Fruit fly (Drosophila melanogaster) whole organism, embryonic: ENCODE results near the gene CG42671.

Experiments
- Antp ChIP-seq: fragments of 200-800 bp; sonication (Bioruptor generic); optimal IDR thresholded peaks from 3 replicates; lab custom pipeline; 2016; ENCODE audit warnings: missing biosample characterization, missing genetic modification characterization
- BEAF-32 ChIP-seq: fragments of 200-800 bp; sonication (Bioruptor generic); optimal IDR thresholded peaks from 3 replicates; lab custom pipeline; 2017; ENCODE audit warnings: missing biosample characterization, missing genetic modification characterization, mild to moderate bottlenecking, moderate library complexity, missing genetic modification reagents
- CG10209 ChIP-seq: fragments of 200-800 bp; sonication (Bioruptor generic); optimal IDR thresholded peaks from 3 replicates; lab custom pipeline; 2017; ENCODE audit warnings: missing biosample characterization, mild to moderate bottlenecking, missing genetic modification characterization, missing genetic modification reagents
- CG10321 ChIP-seq: fragments of 200-800 bp; sonication (Bioruptor generic); IDR thresholded peaks from 2 replicates; pipeline ENCODE4 v1.3.6; 2022; ENCODE audit warnings: missing biosample characterization, missing genetic modification characterization
- CG11560 ChIP-seq: fragments of 200-800 bp; sonication (Bioruptor generic); IDR thresholded peaks from 3 replicates; pipeline ENCODE4 v1.3.6; 2022; ENCODE audit warnings: missing biosample characterization, missing genetic modification characterization
- CG12659 ChIP-seq: fragments of 200-800 bp; sonication (Bioruptor generic); optimal IDR thresholded peaks from 3 replicates; lab custom pipeline; 2017; ENCODE audit warnings: mild to moderate bottlenecking, missing biosample characterization, missing genetic modification reagents, missing genetic modification characterization
- CG13123 ChIP-seq: fragments of 200-800 bp; sonication (Bioruptor generic); optimal IDR thresholded peaks from 2 replicates; lab custom pipeline; 2016; ENCODE audit warnings: missing biosample characterization, missing genetic modification characterization
- CG13624 ChIP-seq: fragments of 200-800 bp; sonication (Bioruptor generic); optimal IDR thresholded peaks from 2 replicates; lab custom pipeline; 2016; ENCODE audit warnings: missing biosample characterization, missing genetic modification characterization
- CG14014 ChIP-seq: fragments of 200-800 bp; sonication (Bioruptor generic); IDR thresholded peaks from 2 replicates; pipeline ENCODE4 v1.3.6; 2022; ENCODE audit warnings: missing biosample characterization, missing genetic modification characterization
- CG1602 ChIP-seq: fragments of 200-800 bp; sonication (Bioruptor generic); optimal IDR thresholded peaks from 3 replicates; lab custom pipeline; 2016; ENCODE audit warnings: missing biosample characterization, missing genetic modification characterization
- CG17612 ChIP-seq: fragments of 200-800 bp; sonication (Bioruptor generic); IDR thresholded peaks from 2 replicates; pipeline ENCODE4 v1.3.6; 2022; ENCODE audit warnings: missing biosample characterization, missing genetic modification characterization
- CG2120 ChIP-seq: fragments of 200-800 bp; sonication (Bioruptor generic); optimal IDR thresholded peaks from 3 replicates; lab custom pipeline; 2016; ENCODE audit warnings: missing biosample characterization, missing genetic modification characterization
- CG2889 ChIP-seq: fragments of 200-800 bp; sonication (Bioruptor generic); IDR thresholded peaks from 3 replicates; pipeline ENCODE4 v1.3.6; 2022; ENCODE audit warnings: missing biosample characterization, missing genetic modification characterization
- CG31441 ChIP-seq: fragments of 200-800 bp; sonication (Bioruptor generic); IDR thresholded peaks from 2 replicates; pipeline ENCODE4 v1.3.6; 2022; ENCODE audit warnings: missing biosample characterization, missing genetic modification characterization
- CG4328 ChIP-seq: fragments of 200-800 bp; sonication (Bioruptor generic); optimal IDR thresholded peaks from 3 replicates; lab custom pipeline; 2017; ENCODE audit warnings: missing biosample characterization, missing genetic modification reagents, missing genetic modification characterization
- CG4854 ChIP-seq: fragments of 200-800 bp; sonication (Bioruptor generic); optimal IDR thresholded peaks from 2 replicates; lab custom pipeline; 2016; ENCODE audit warnings: missing biosample characterization, missing genetic modification characterization, inconsistent platforms
- CG5245 ChIP-seq: fragments of 200-800 bp; sonication (Bioruptor generic); optimal IDR thresholded peaks from 3 replicates; lab custom pipeline; 2016; ENCODE audit warnings: missing biosample characterization, missing genetic modification characterization
- Fer3 ChIP-seq: fragments of 200-800 bp; sonication (Bioruptor generic); optimal IDR thresholded peaks from 2 replicates; lab custom pipeline; 2018; ENCODE audit warnings: missing biosample characterization, mild to moderate bottlenecking, missing genetic modification characterization, moderate library complexity
- Hr78 ChIP-seq, 2 experiments: fragments of 200-800 bp in 1 of 2; fragments of >200 bp in 1 of 2; sonication (Bioruptor generic) in 1 of 2; optimal IDR thresholded peaks; 2 replicates each; lab custom pipeline; 2017 to 2019; ENCODE audit warnings: missing biosample characterization in 2 of 2, missing genetic modification characterization in 2 of 2, mild to moderate bottlenecking in 1 of 2, moderate library complexity in 1 of 2
- Max ChIP-seq: fragments of 200-800 bp; sonication (Bioruptor generic); optimal IDR thresholded peaks from 2 replicates; lab custom pipeline; 2016; ENCODE audit warnings: missing biosample characterization, mild to moderate bottlenecking, missing genetic modification characterization
- Nf-YA ChIP-seq: fragments of 200-800 bp; sonication (Bioruptor generic); IDR thresholded peaks from 2 replicates; pipeline ENCODE4 v1.3.6; 2022; ENCODE audit warnings: missing biosample characterization, missing genetic modification characterization
- Nf-YC ChIP-seq: fragments of 200-800 bp; optimal IDR thresholded peaks from 3 replicates; lab custom pipeline; 2019; ENCODE audit warnings: missing biosample characterization, mild to moderate bottlenecking, missing genetic modification characterization, moderate library complexity
- NfI ChIP-seq: fragments of 200-800 bp; sonication (Bioruptor generic); optimal IDR thresholded peaks from 3 replicates; lab custom pipeline; 2018; ENCODE audit warnings: missing biosample characterization, mild to moderate bottlenecking, missing genetic modification characterization, moderate library complexity
- Ravus ChIP-seq: fragments of 200-800 bp; sonication (Bioruptor generic); IDR thresholded peaks from 2 replicates; pipeline ENCODE4 v1.3.6; 2022; ENCODE audit warnings: missing biosample characterization, missing genetic modification characterization
- Sin3A ChIP-seq: fragments of >200 bp; optimal IDR thresholded peaks from 2 replicates; lab custom pipeline; 2018
- az2 ChIP-seq: fragments of 200-800 bp; sonication (Bioruptor generic); optimal IDR thresholded peaks from 3 replicates; lab custom pipeline; 2016; ENCODE audit warnings: missing biosample characterization, missing genetic modification characterization
- bab2 ChIP-seq: fragments of 200-800 bp; sonication (Bioruptor generic); optimal IDR thresholded peaks from 2 replicates; lab custom pipeline; 2016; ENCODE audit warnings: missing biosample characterization, missing genetic modification characterization
- cg ChIP-seq: fragments of 200-800 bp; sonication (Bioruptor generic); optimal IDR thresholded peaks from 3 replicates; lab custom pipeline; 2019; ENCODE audit warnings: missing biosample characterization, mild to moderate bottlenecking, missing genetic modification characterization, moderate library complexity
- chif ChIP-seq, 2 experiments: fragments of 200-800 bp; sonication (Bioruptor generic); optimal IDR thresholded peaks; 3 replicates each; lab custom pipeline; 2016; ENCODE audit warnings: missing biosample characterization in 2 of 2, missing genetic modification characterization in 2 of 2
- dan ChIP-seq: fragments of 200-800 bp; sonication (Bioruptor generic); IDR thresholded peaks from 2 replicates; pipeline ENCODE4 v1.3.6; 2022; ENCODE audit warnings: missing biosample characterization, missing genetic modification characterization
- emc ChIP-seq: fragments of 200-800 bp; sonication (Bioruptor generic); optimal IDR thresholded peaks from 2 replicates; lab custom pipeline; 2016; ENCODE audit warnings: missing biosample characterization, missing genetic modification characterization
- gfzf ChIP-seq: fragments of 200-800 bp; sonication (Bioruptor generic); optimal IDR thresholded peaks from 2 replicates; lab custom pipeline; 2016; ENCODE audit warnings: missing biosample characterization, mild to moderate bottlenecking, missing genetic modification characterization, moderate library complexity
- gro ChIP-seq: fragments of 200-800 bp; sonication (Bioruptor generic); optimal IDR thresholded peaks from 2 replicates; lab custom pipeline; 2016; ENCODE audit warnings: missing biosample characterization, missing genetic modification characterization
- hkb ChIP-seq, 2 experiments: fragments of 200-800 bp in 1 of 2; fragments of >200 bp in 1 of 2; sonication (Bioruptor generic) in 1 of 2; IDR thresholded peaks in 1 of 2; optimal IDR thresholded peaks in 1 of 2; 2 replicates each; pipeline versions ENCODE4 v1.3.6 to Lab custom; 2017 to 2022; ENCODE audit warnings: missing biosample characterization in 1 of 2, missing genetic modification characterization in 1 of 2
- ind ChIP-seq: fragments of 200-800 bp; sonication (Bioruptor generic); optimal IDR thresholded peaks from 3 replicates; lab custom pipeline; 2016; ENCODE audit warnings: missing biosample characterization, missing genetic modification characterization
- kah ChIP-seq: fragments of 200-800 bp; sonication (Bioruptor generic); optimal IDR thresholded peaks from 2 replicates; lab custom pipeline; 2018; ENCODE audit warnings: missing biosample characterization, mild to moderate bottlenecking, missing genetic modification characterization
- mld ChIP-seq: fragments of 200-800 bp; sonication (Bioruptor generic); IDR thresholded peaks from 3 replicates; pipeline ENCODE4 v1.3.6; 2022; ENCODE audit warnings: missing biosample characterization, missing genetic modification characterization; ENCODE audit not compliant: partially characterized antibody
- nau ChIP-seq: fragments of 200-800 bp; sonication (Bioruptor generic); optimal IDR thresholded peaks from 3 replicates; lab custom pipeline; 2017; ENCODE audit warnings: missing biosample characterization, mild to moderate bottlenecking, missing genetic modification characterization, missing genetic modification reagents
- prd ChIP-seq, 3 experiments: fragments of >200 bp in 2 of 3; fragments of 200-800 bp in 1 of 3; sonication (Bioruptor generic) in 1 of 3; optimal IDR thresholded peaks in 2 of 3; IDR thresholded peaks in 1 of 3; 2 replicates in 2 of 3; 3 replicates in 1 of 3; pipeline versions ENCODE4 v1.3.6 to Lab custom; 2017 to 2022; ENCODE audit warnings: missing biosample characterization in 1 of 3, missing genetic modification characterization in 1 of 3
- schlank ChIP-seq: fragments of 200-800 bp; sonication (Bioruptor generic); optimal IDR thresholded peaks from 2 replicates; lab custom pipeline; 2018; ENCODE audit warnings: missing biosample characterization, mild to moderate bottlenecking, missing genetic modification characterization
- sens-2 ChIP-seq: fragments of 200-800 bp; sonication (Bioruptor generic); IDR thresholded peaks from 2 replicates; pipeline ENCODE4 v1.3.6; 2022; ENCODE audit warnings: missing biosample characterization, missing genetic modification characterization
- stwl ChIP-seq: fragments of 200-800 bp; sonication (Bioruptor generic); optimal IDR thresholded peaks from 3 replicates; lab custom pipeline; 2018; ENCODE audit warnings: missing biosample characterization, mild to moderate bottlenecking, missing genetic modification characterization, moderate library complexity
- tio ChIP-seq: fragments of 200-800 bp; sonication (Bioruptor generic); optimal IDR thresholded peaks from 2 replicates; lab custom pipeline; 2017; ENCODE audit warnings: missing biosample characterization, missing genetic modification characterization, inconsistent platforms
- ttk ChIP-seq: fragments of 200-800 bp; sonication (Bioruptor generic); IDR thresholded peaks from 2 replicates; pipeline ENCODE4 v2.1.2; 2022; ENCODE audit warnings: missing biosample characterization, missing genetic modification characterization
- twi ChIP-seq: fragments of 200-800 bp; optimal IDR thresholded peaks from 2 replicates; lab custom pipeline; 2019; ENCODE audit warnings: missing biosample characterization, mild to moderate bottlenecking, missing genetic modification characterization, moderate library complexity
- vfl ChIP-seq: fragments of 200-800 bp; sonication (Bioruptor generic); optimal IDR thresholded peaks from 2 replicates; lab custom pipeline; 2016; ENCODE audit warnings: missing biosample characterization, missing genetic modification characterization
- zf30C ChIP-seq: fragments of 200-800 bp; sonication (Bioruptor generic); optimal IDR thresholded peaks from 3 replicates; lab custom pipeline; 2018; ENCODE audit warnings: missing biosample characterization, mild to moderate bottlenecking, missing genetic modification characterization
- zfh2 ChIP-seq: fragments of 200-800 bp; sonication (Bioruptor generic); optimal IDR thresholded peaks from 2 replicates; lab custom pipeline; 2016; ENCODE audit warnings: missing biosample characterization, missing genetic modification characterization

Gene CG42671

dm6 chr3L:11169299-11170181, 44.8 kb upstream of the CG42671 start, which contains the start of the genes wls and Adck5 (continued):
- TF ChIP-seq hkb (optimal IDR thresholded peaks at IDR 0.05; lab: Kevin White, UChicago) (no peak), hkb (GFP tag; IDR thresholded peaks at IDR 0.05; lab: Robert Waterston, UW) (peak; percentile 69), twi (tag; lab: Kevin White, UChicago) (no peak), sens-2 (GFP tag; lab: Robert Waterston, UW) (no peak), CG4854 (GFP tag; lab: Kevin White, UChicago) (peak; percentile 35), kah (GFP tag; lab: Kevin White, UChicago) (peak; percentile 92), CG5245 (GFP tag; lab: Kevin White, UChicago) (no peak), CG14014 (GFP tag; lab: Robert Waterston, UW) (peak; percentile 20; the same call in 1 of the 2 replicates), nau (GFP tag; lab: Kevin White, UChicago) (no peak), Fer3 (tag; lab: Kevin White, UChicago) (peak; percentile 62), tio (GFP tag; lab: Kevin White, UChicago) (no peak), Hr78 (GFP tag; optimal IDR thresholded peaks at IDR 0.05; lab: Kevin White, UChicago) (peak in 1 of 2 experiments; percentile 78), Nf-YC (tag; lab: Kevin White, UChicago) (no peak), cg (GFP tag; lab: Kevin White, UChicago) (no peak), emc (GFP tag; lab: Kevin White, UChicago) (no peak), bab2 (GFP tag; lab: Kevin White, UChicago) (peak; percentile 18), vfl (GFP tag; lab: Kevin White, UChicago) (peak; percentile 3), chif (GFP tag; optimal IDR thresholded peaks at IDR 0.05; lab: Kevin White, UChicago) (no peak), CG4328 (GFP tag; lab: Kevin White, UChicago) (peak; percentile 46), CG10209 (GFP tag; lab: Kevin White, UChicago) (peak; percentile 61), Ravus (GFP tag; lab: Robert Waterston, UW) (no peak), BEAF-32 (peak; percentile 41), CG2889 (GFP tag; lab: Robert Waterston, UW) (no peak), stwl (tag; lab: Kevin White, UChicago) (peak; percentile 79), schlank (tag; lab: Kevin White, UChicago) (peak; percentile 71), zf30C (GFP tag; lab: Kevin White, UChicago) (no peak), CG13123 (peak; percentile 10), NfI (peak; percentile 71), gro (GFP tag; lab: Kevin White, UChicago) (peak; percentile 40), CG17612 (GFP tag; lab: Robert Waterston, UW) (no peak), CG2120 (GFP tag; lab: Kevin White, UChicago) (no peak), mld (GFP tag; lab: Robert Waterston, UW) (no peak), CG12659 (GFP tag; lab: Kevin White, UChicago) (peak; percentile 58), ind (GFP tag; lab: Kevin White, UChicago) (no peak), prd (optimal IDR thresholded peaks at IDR 0.05; lab: Kevin White, UChicago) (no peak), prd (GFP tag; IDR thresholded peaks at IDR 0.05; lab: Robert Waterston, UW) (no peak), az2 (GFP tag; lab: Kevin White, UChicago) (no peak), CG10321 (peak; percentile 37; the same call in 1 of the 2 replicates), Nf-YA (GFP tag; lab: Robert Waterston, UW) (peak; percentile 38; the same call in 1 of the 2 replicates), ttk (GFP tag; lab: Robert Waterston, UW) (no peak), CG31441 (GFP tag; lab: Robert Waterston, UW) (peak; percentile 44; the same call in 1 of the 2 replicates), CG1602 (GFP tag; lab: Kevin White, UChicago) (no peak), gfzf (GFP tag; lab: Kevin White, UChicago) (peak; percentile 83), Antp (GFP tag; lab: Kevin White, UChicago) (peak; percentile 4), CG13624 (GFP tag; lab: Kevin White, UChicago) (peak; percentile 45), Sin3A (lab: Kevin White, UChicago) (peak; percentile 59), zfh2 (GFP tag; lab: Kevin White, UChicago) (peak; percentile 21), CG11560 (tag; lab: Robert Waterston, UW) (no peak), dan (no peak), Max (no peak)
